ENCODE assay signal across 3 worm cellular contexts in the genomic region with DNA sequence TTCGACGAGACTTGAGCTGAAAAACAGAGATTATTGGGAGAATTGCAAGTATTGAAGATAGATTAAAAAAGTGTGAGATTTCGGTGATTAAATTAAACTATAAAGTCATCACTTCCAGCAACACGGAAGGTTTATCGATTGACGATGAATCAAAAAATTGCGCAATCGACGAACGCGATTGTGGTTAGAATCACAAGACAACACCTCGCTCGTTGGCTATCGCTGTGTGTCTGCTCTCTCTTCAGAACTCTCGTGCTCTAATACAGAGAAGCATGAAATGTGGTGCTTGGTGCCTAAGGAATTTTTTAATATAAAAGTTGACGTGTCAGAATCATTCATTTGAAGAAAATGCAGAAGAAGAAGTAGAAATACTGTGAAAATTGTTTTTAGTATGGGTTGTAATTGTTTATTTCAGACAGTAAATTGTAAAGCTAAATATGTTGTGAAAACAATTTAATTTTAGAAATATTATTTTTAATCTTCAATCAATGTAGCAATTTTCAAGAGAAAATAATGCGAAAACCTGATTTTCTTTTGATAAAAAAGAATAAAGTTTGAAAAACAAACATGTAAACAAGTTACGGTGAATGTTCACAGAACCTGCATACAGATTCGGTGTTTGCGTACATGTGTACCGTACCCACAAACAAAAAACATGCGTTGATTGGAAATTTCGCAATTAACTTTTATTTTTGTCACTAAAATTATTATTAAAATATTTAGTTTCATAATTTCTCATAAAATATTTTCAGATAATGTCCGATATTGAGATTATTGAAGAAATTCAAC.
A peak's percentile ranks its signal among the peaks of the same experiment; 100 is the strongest.
TF ChIP-seq lines count a peak whose summit lies in the region.

ZK632.10 (minus strand) TSS at position 560 of the 789 bp plus-strand sequence.
ZK632.11 (plus strand) TSS at position 753 of the 789 bp plus-strand sequence.

TF ChIP-seq in whole organism, L1 larva, 84 proteins besides CTCF, POLR2A, EP300 and RAD21 (continued from another document):
- TF ChIP-seq fkh-8 (tag; optimal IDR thresholded peaks at IDR 0.05; lab: Kevin White, UChicago): peak; percentile 15
- peak; percentile 16; the same call in 1 of the 2 replicates for TF ChIP-seq isw-1 (GFP tag; IDR thresholded peaks at IDR 0.05; lab: Robert Waterston, UW)
- no peak for TF ChIP-seq tlp-1 (tag; optimal IDR thresholded peaks at IDR 0.05; lab: Kevin White, UChicago)
- TF ChIP-seq nhr-77 (tag; optimal IDR thresholded peaks at IDR 0.05; lab: Kevin White, UChicago): peak; percentile 2
- TF ChIP-seq lin-14 (GFP tag; optimal IDR thresholded peaks at IDR 0.05; lab: Kevin White, UChicago): peak; percentile 46
- TF ChIP-seq ceh-82 (tag; optimal IDR thresholded peaks at IDR 0.05; lab: Kevin White, UChicago): peak in 1 of 3 experiments; percentile 51
- TF ChIP-seq lin-35 (GFP tag; optimal IDR thresholded peaks at IDR 0.05; lab: Kevin White, UChicago): peak; percentile 61 to 70
- TF ChIP-seq dpl-1 (GFP tag; optimal IDR thresholded peaks at IDR 0.05; lab: Kevin White, UChicago): peak; percentile 26 to 76 (median 44)
- TF ChIP-seq nhr-71 (tag; optimal IDR thresholded peaks at IDR 0.05; lab: Kevin White, UChicago): peak; percentile 47
- peak; percentile 23; the same call in 1 of the 2 replicates for TF ChIP-seq nhr-19 (GFP tag; conservative IDR thresholded peaks at IDR 0.05; lab: Robert Waterston, UW)
- TF ChIP-seq fkh-10 (GFP tag; optimal IDR thresholded peaks at IDR 0.05; lab: Kevin White, UChicago): no peak
- TF ChIP-seq C04F5.9 (tag; optimal IDR thresholded peaks at IDR 0.05; lab: Kevin White, UChicago): peak; percentile 3
- peak; percentile 10 for TF ChIP-seq tbx-2 (tag; optimal IDR thresholded peaks at IDR 0.05; lab: Kevin White, UChicago)
- peak; percentile 53 for TF ChIP-seq nhr-85 (tag; lab: Kevin White, UChicago)
- no peak for TF ChIP-seq zag-1 (tag; optimal IDR thresholded peaks at IDR 0.05; lab: Kevin White, UChicago)
- TF ChIP-seq egl-13 (tag; optimal IDR thresholded peaks at IDR 0.05; lab: Kevin White, UChicago): no peak
- no peak for TF ChIP-seq dsc-1 (tag; optimal IDR thresholded peaks at IDR 0.05; lab: Kevin White, UChicago)
- TF ChIP-seq nhr-11 (tag; optimal IDR thresholded peaks at IDR 0.05; lab: Kevin White, UChicago): no peak

TF ChIP-seq in whole organism, L2 larva, 48 proteins besides CTCF, POLR2A, EP300 and RAD21 (continued from another document):
- TF ChIP-seq nhr-11 (tag; optimal IDR thresholded peaks at IDR 0.05; lab: Kevin White, UChicago) (no peak), lin-13 (GFP tag; optimal IDR thresholded peaks at IDR 0.05; lab: Kevin White, UChicago) (peak; percentile 61), egl-27 (tag; optimal IDR thresholded peaks at IDR 0.05; lab: Kevin White, UChicago) (peak; percentile 7), snpc-4 (tag; optimal IDR thresholded peaks at IDR 0.05; lab: Kevin White, UChicago) (no peak), nhr-129 (tag; optimal IDR thresholded peaks at IDR 0.05; lab: Kevin White, UChicago) (peak; percentile 44), skn-1 (tag; optimal IDR thresholded peaks at IDR 0.05; lab: Kevin White, UChicago) (no peak), ceh-16 (tag; optimal IDR thresholded peaks at IDR 0.05; lab: Kevin White, UChicago) (no peak), F13H6.1 (tag; optimal IDR thresholded peaks at IDR 0.05; lab: Kevin White, UChicago) (no peak), nhr-10 (tag; optimal IDR thresholded peaks at IDR 0.05; lab: Kevin White, UChicago) (no peak), ama-1 (optimal IDR thresholded peaks at IDR 0.05; lab: Kevin White, UChicago) (no peak)

TF ChIP-seq in whole organism, L4 larva, 104 proteins besides CTCF, POLR2A, EP300 and RAD21 (continued from another document):
- peak; percentile 6 for TF ChIP-seq rbr-2 (tag; optimal IDR thresholded peaks at IDR 0.05; lab: Kevin White, UChicago)
- TF ChIP-seq ceh-62 (tag; optimal IDR thresholded peaks at IDR 0.05; lab: Kevin White, UChicago): no peak
- TF ChIP-seq daf-16 (GFP tag; optimal IDR thresholded peaks at IDR 0.05; lab: Kevin White, UChicago): peak in 1 of 2 experiments; percentile 27
- peak; percentile 93 for TF ChIP-seq daf-16 (tag; optimal IDR thresholded peaks at IDR 0.05; lab: Kevin White, UChicago)
- TF ChIP-seq hlh-30 (tag; optimal IDR thresholded peaks at IDR 0.05; lab: Kevin White, UChicago; ENCODE audit: insufficient read depth): peak; percentile 89
- TF ChIP-seq mxl-2 (GFP tag; conservative IDR thresholded peaks at IDR 0.05; lab: Robert Waterston, UW): no peak
- TF ChIP-seq ztf-7 (tag; optimal IDR thresholded peaks at IDR 0.05; lab: Kevin White, UChicago): peak; percentile 28
- TF ChIP-seq spr-3 (GFP tag; optimal IDR thresholded peaks at IDR 0.05; lab: Kevin White, UChicago): no peak
- TF ChIP-seq lim-7 (GFP tag; IDR thresholded peaks at IDR 0.05; lab: Robert Waterston, UW): peak; percentile 16; the same call in 1 of the 2 replicates
- peak; percentile 56 for TF ChIP-seq unc-130 (GFP tag; optimal IDR thresholded peaks at IDR 0.05; lab: Kevin White, UChicago)
- TF ChIP-seq Y75B8A.6 (GFP tag; IDR thresholded peaks at IDR 0.05; lab: Robert Waterston, UW): no peak
- no peak for TF ChIP-seq fos-1 (tag; optimal IDR thresholded peaks at IDR 0.05; lab: Kevin White, UChicago)
- peak; percentile 26 for TF ChIP-seq hlh-11 (tag; optimal IDR thresholded peaks at IDR 0.05; lab: Kevin White, UChicago)
- TF ChIP-seq vab-7 (GFP tag; IDR thresholded peaks at IDR 0.05; lab: Robert Waterston, UW): no peak
